Worm (Caenorhabditis elegans): ENCODE measurements around the gene F39H12.3.

DNA sequence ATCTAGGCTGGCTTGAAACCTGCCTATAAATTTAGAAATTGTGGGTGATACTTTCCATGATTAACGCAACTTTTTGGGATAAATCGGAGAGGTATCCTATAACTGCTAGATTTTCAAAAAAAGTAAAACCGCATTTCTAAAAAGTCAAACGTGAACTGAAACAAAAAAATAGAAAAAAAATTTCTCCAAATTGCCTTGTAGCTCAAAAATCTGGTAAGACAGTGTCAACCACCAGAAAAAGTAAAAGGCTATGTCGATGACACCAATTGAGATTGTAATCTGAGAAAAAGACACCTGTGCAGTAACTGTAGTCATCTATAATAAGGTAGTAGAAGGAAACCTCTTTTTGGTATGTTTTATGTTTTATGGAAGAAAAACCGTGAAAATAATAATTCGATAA is 12.7 kb downstream of the F39H12.3 start, which contains the start of gene wdr-54:
- no peak for TF ChIP-seq klf-2 (GFP tag; conservative IDR thresholded peaks at IDR 0.05)
- no peak for TF ChIP-seq flt-1 (GFP tag; IDR thresholded peaks at IDR 0.05)
- TF ChIP-seq med-1 (GFP tag; optimal IDR thresholded peaks at IDR 0.05; ENCODE audit: insufficient read depth), result no peak
- TF ChIP-seq T22C8.4 (GFP tag; IDR thresholded peaks at IDR 0.05), result no peak
- no peak for TF ChIP-seq ref-1 (GFP tag; conservative IDR thresholded peaks at IDR 0.05)
- no peak for TF ChIP-seq ztf-23 (GFP tag; IDR thresholded peaks at IDR 0.05)
- TF ChIP-seq ztf-29 (GFP tag; IDR thresholded peaks at IDR 0.05), result no peak
- no peak for TF ChIP-seq cog-1 (tag; optimal IDR thresholded peaks at IDR 0.05)
- no peak for TF ChIP-seq tab-1 (GFP tag; IDR thresholded peaks at IDR 0.05)
